Worm (Caenorhabditis elegans) whole organism, late embryonic: ENCODE measurements around the gene C33F10.4.

ENCODE experiments used
- odd-2 ChIP-seq: sonication (generic microtip); optimal IDR thresholded peaks from 2 replicates; lab custom pipeline; 2017; ENCODE audit warnings: antibody characterized with exemption, mild to moderate bottlenecking, missing genetic modification characterization, missing compliant biosample characterization
- pqm-1 ChIP-seq: sonication (generic microtip); optimal IDR thresholded peaks from 2 replicates; lab custom pipeline; 2016; ENCODE audit warnings: missing genetic modification characterization, missing compliant biosample characterization
- pros-1 ChIP-seq: fragments of 150-350 bp; optimal IDR thresholded peaks from 2 replicates; lab custom pipeline; 2014; ENCODE audit warnings: missing biosample characterization, missing genetic modification reagents, missing genetic modification characterization
- sox-4 ChIP-seq: sonication (generic microtip); optimal IDR thresholded peaks from 2 replicates; lab custom pipeline; 2017; ENCODE audit warnings: mild to moderate bottlenecking, missing genetic modification characterization, inconsistent platforms, missing compliant biosample characterization
- zip-5 ChIP-seq: sonication (generic microtip); optimal IDR thresholded peaks from 2 replicates; lab custom pipeline; 2016; ENCODE audit warnings: missing genetic modification characterization, missing compliant biosample characterization

- TF ChIP-seq pqm-1 (no peak), pros-1 (tag; lab: Kevin White, UChicago) (no peak), zip-5 (tag; lab: Kevin White, UChicago) (no peak), sox-4 (tag; lab: Kevin White, UChicago) (no peak), odd-2 (tag; lab: Kevin White, UChicago) (no peak)
Observed at ce11 chrII:4767612-4768011, 27.9 kb upstream of the C33F10.4 start.
